Fruit fly (Drosophila melanogaster): Measurements from ENCODE around the gene X11Lbeta.

X11Lbeta gene

dm6 chrX:10600254-10600916, 27.2 kb upstream of the X11Lbeta start (continued):
- TF ChIP-seq CG1792 (GFP tag; optimal IDR thresholded peaks at IDR 0.05) = no peak
- peak; percentile 47 for TF ChIP-seq Atf6 (GFP tag; IDR thresholded peaks at IDR 0.05)
- TF ChIP-seq CG6765 (GFP tag; optimal IDR thresholded peaks at IDR 0.05) = no peak
- TF ChIP-seq CG34422 (GFP tag; IDR thresholded peaks at IDR 0.05) = peak; percentile 59; the same call in 2 of the 3 replicates
- no peak for TF ChIP-seq CG43689 (GFP tag; IDR thresholded peaks at IDR 0.05)
- peak; percentile 33 for TF ChIP-seq CG10979 (tag; optimal IDR thresholded peaks at IDR 0.05)
- TF ChIP-seq zen (tag; optimal IDR thresholded peaks at IDR 0.05) = peak; percentile 24
- TF ChIP-seq CG16815 (GFP tag; optimal IDR thresholded peaks at IDR 0.05) = peak; percentile 21
- peak; percentile 37 for TF ChIP-seq CG8944 (GFP tag; optimal IDR thresholded peaks at IDR 0.05)
- peak; percentile 64 for TF ChIP-seq CG34376 (GFP tag; optimal IDR thresholded peaks at IDR 0.05)
- TF ChIP-seq ase (GFP tag; IDR thresholded peaks at IDR 0.05) = peak; percentile 65; the same call in 1 of the 3 replicates
- peak; percentile 9 for TF ChIP-seq dm (GFP tag; optimal IDR thresholded peaks at IDR 0.05)
- no peak for TF ChIP-seq Tbp (GFP tag; optimal IDR thresholded peaks at IDR 0.05)
- TF ChIP-seq otp (GFP tag; IDR thresholded peaks at IDR 0.05) = peak; percentile 64; the same call in 1 of the 3 replicates
- TF ChIP-seq HLH4C (GFP tag; IDR thresholded peaks at IDR 0.05; ENCODE audit: partially characterized antibody) = no peak
- peak; percentile 34 for TF ChIP-seq tin (GFP tag; optimal IDR thresholded peaks at IDR 0.05)
- no peak for TF ChIP-seq tio (GFP tag; optimal IDR thresholded peaks at IDR 0.05)
- TF ChIP-seq ssp (GFP tag; IDR thresholded peaks at IDR 0.05) = peak; percentile 43; the same call in 1 of the 2 replicates
- no peak for TF ChIP-seq ac (GFP tag; optimal IDR thresholded peaks at IDR 0.05)
- peak; percentile 66; the same call in 1 of the 2 replicates for TF ChIP-seq ranshi (GFP tag; IDR thresholded peaks at IDR 0.05)
- TF ChIP-seq CG10431 (GFP tag; optimal IDR thresholded peaks at IDR 0.05) = no peak
- no peak for TF ChIP-seq CkIIα-i1 (GFP tag; IDR thresholded peaks at IDR 0.05)
- no peak for TF ChIP-seq gro (GFP tag; optimal IDR thresholded peaks at IDR 0.05)
- TF ChIP-seq grn (GFP tag; optimal IDR thresholded peaks at IDR 0.05) = peak; percentile 77
- peak; percentile 61 for TF ChIP-seq CG32532 (GFP tag; IDR thresholded peaks at IDR 0.05)
- peak; percentile 39 for TF ChIP-seq Dip3 (GFP tag; optimal IDR thresholded peaks at IDR 0.05)
- TF ChIP-seq D (optimal IDR thresholded peaks at IDR 0.05) = no peak
- peak; percentile 11 for TF ChIP-seq D (GFP tag; optimal IDR thresholded peaks at IDR 0.05)
- no peak for TF ChIP-seq Sry-β (GFP tag; optimal IDR thresholded peaks at IDR 0.05)
- TF ChIP-seq Fer3 (tag; optimal IDR thresholded peaks at IDR 0.05) = peak; percentile 52
- TF ChIP-seq slbo (GFP tag; IDR thresholded peaks at IDR 0.05) = peak; percentile 80
- TF ChIP-seq HHEX (GFP tag; optimal IDR thresholded peaks at IDR 0.05) = peak; percentile 4
- no peak for TF ChIP-seq odd (GFP tag; optimal IDR thresholded peaks at IDR 0.05)
- no peak for TF ChIP-seq scrt (GFP tag; optimal IDR thresholded peaks at IDR 0.05)
- peak; percentile 15 for TF ChIP-seq Hr3 (GFP tag; optimal IDR thresholded peaks at IDR 0.05)
- no peak for TF ChIP-seq wor (GFP tag; IDR thresholded peaks at IDR 0.05)
- TF ChIP-seq sisA (GFP tag; IDR thresholded peaks at IDR 0.05) = peak; percentile 68
- TF ChIP-seq chinmo (GFP tag; IDR thresholded peaks at IDR 0.05; ENCODE audit: partially characterized antibody) = 0 out of 4 replicates have a peak, but pooled peaks have one; percentile 13
- TF ChIP-seq ato (GFP tag; IDR thresholded peaks at IDR 0.05; ENCODE audit: partially characterized antibody) = no peak
- TF ChIP-seq gem (tag; optimal IDR thresholded peaks at IDR 0.05) = peak; percentile 67
- TF ChIP-seq gsb-n (tag; optimal IDR thresholded peaks at IDR 0.05) = no peak
- peak; percentile 23 for TF ChIP-seq CG8924 (tag; optimal IDR thresholded peaks at IDR 0.05)
- peak; percentile 22 for TF ChIP-seq Dp (GFP tag; optimal IDR thresholded peaks at IDR 0.05)
- TF ChIP-seq GATAe (GFP tag; conservative IDR thresholded peaks at IDR 0.05) = no peak
- TF ChIP-seq CG14050 (GFP tag; IDR thresholded peaks at IDR 0.05) = peak; percentile 49; the same call in 2 of the 3 replicates
- no peak for TF ChIP-seq pan (optimal IDR thresholded peaks at IDR 0.05)
- peak in 1 of 2 experiments; percentile 79 for TF ChIP-seq pan (GFP tag; optimal IDR thresholded peaks at IDR 0.05 in 1 of 2, IDR thresholded peaks at IDR 0.05 in 1 of 2)
- peak; percentile 71 for TF ChIP-seq Ada2b (GFP tag; IDR thresholded peaks at IDR 0.05)
- TF ChIP-seq Xrp1 (GFP tag; IDR thresholded peaks at IDR 0.05) = peak; percentile 62; the same call in 1 of the 2 replicates
- TF ChIP-seq CG12219 (GFP tag; optimal IDR thresholded peaks at IDR 0.05) = peak; percentile 25
